Fruit fly (Drosophila melanogaster): ENCODE measurements around the gene CG31274.
A peak's percentile ranks its signal among the peaks of the same experiment; 100 is the strongest.
"Not testable (repeated sequence)": the region's sequence is repeated elsewhere in the genome, so short reads cannot be mapped to it uniquely, and the experiment has no call there.

The CG31274 gene

DNA sequence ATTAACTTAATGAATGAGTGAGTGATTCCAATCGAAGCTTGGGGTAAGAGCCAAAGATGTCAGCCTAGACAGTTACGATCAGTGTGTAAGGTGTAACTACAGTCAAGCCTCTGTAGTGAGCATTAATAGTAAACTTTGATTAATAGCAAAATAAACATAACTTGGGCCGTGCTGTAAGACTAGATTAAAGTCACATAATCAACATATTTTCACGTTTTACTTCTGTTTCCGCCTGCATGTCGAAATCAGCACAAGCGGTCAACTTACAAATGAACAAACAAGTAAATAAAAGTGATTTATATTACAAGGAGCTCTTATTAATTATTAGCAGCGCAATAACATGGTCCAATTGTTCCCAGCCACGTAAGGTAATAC, 4.9 kb upstream of the CG31274 start (continued):
- TF ChIP-seq Vsx1 (GFP tag; optimal IDR thresholded peaks at IDR 0.05), result peak; percentile 23

DNA sequence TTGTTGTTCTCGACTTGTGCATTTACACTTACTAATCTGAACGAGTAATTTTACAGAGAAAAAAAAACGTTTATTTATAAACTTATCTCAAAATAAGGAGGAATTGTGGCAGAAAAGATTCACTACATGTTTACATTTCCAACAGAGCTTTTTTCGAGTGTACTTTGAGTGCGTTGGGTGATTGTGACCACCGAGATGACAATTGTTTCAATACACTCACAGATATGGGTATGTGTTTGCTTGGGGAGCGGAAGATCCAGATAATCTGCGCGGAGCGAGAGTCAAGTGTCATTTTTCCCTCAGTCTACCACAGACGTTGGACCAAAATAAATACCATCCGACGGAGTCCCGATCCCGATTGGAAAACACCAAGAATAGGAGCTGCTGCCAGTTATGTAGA, 4.3 kb upstream of the CG31274 start, which contains the start of gene MESK4:
MESK4 (plus strand) TSS at position 301 of the 400 bp plus-strand sequence.
- not testable (repeated sequence) for TF ChIP-seq CG4282, Camta, CG12219 (GFP tag; optimal IDR thresholded peaks at IDR 0.05)

DNA sequence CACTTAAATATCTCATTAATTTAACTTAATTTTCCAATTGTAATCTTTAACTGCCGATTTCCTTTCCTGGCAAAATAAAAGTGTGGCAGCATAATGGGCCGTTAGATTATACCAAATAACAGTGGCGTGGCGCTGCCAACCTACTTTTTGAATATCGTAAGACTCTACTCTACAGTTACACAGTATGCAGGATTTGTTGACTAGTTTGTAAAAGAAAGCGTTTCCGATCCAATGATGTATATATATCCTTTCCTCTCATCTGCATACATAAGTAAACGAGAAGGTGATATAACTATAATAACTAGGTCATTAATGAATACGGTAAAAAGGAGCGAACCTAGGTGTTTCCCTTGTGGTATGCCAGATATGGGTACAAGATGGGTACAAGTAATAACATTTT, 1.0 kb upstream of the CG31274 start, which contains the start of gene EMC2B:
EMC2B (minus strand) TSS at position 98 of the 400 bp plus-strand sequence.
- peak; percentile 75 for TF ChIP-seq eyg (GFP tag; optimal IDR thresholded peaks at IDR 0.05)
- no peak for TF ChIP-seq Lhr (GFP tag; optimal IDR thresholded peaks at IDR 0.05)
- no peak for TF ChIP-seq Six4 (GFP tag; optimal IDR thresholded peaks at IDR 0.05)
- no peak for TF ChIP-seq CG10274 (GFP tag; optimal IDR thresholded peaks at IDR 0.05)
- no peak for TF ChIP-seq Bdp1 (GFP tag; optimal IDR thresholded peaks at IDR 0.05)
- TF ChIP-seq zfh2 (GFP tag; optimal IDR thresholded peaks at IDR 0.05), result peak; percentile 76
- peak; percentile 40 for TF ChIP-seq CG17912 (GFP tag; optimal IDR thresholded peaks at IDR 0.05)
- peak; percentile 11 for TF ChIP-seq sima (GFP tag; optimal IDR thresholded peaks at IDR 0.05)
- TF ChIP-seq exex (tag; optimal IDR thresholded peaks at IDR 0.05), result no peak
- peak; percentile 46 for TF ChIP-seq CG13624 (GFP tag; optimal IDR thresholded peaks at IDR 0.05)
- peak; percentile 70 for TF ChIP-seq CG1603 (tag; optimal IDR thresholded peaks at IDR 0.05)
- peak; percentile 35 for TF ChIP-seq CG15269 (tag; optimal IDR thresholded peaks at IDR 0.05)
- TF ChIP-seq Xbp1 (GFP tag; optimal IDR thresholded peaks at IDR 0.05), result peak; percentile 38
- no peak for TF ChIP-seq crp (GFP tag; optimal IDR thresholded peaks at IDR 0.05)
- peak; percentile 34 for TF ChIP-seq bcd (GFP tag; optimal IDR thresholded peaks at IDR 0.05)
- peak; percentile 65 for TF ChIP-seq pum (GFP tag; optimal IDR thresholded peaks at IDR 0.05)
- no peak for TF ChIP-seq Awh (GFP tag; IDR thresholded peaks at IDR 0.05)
- TF ChIP-seq lilli (GFP tag; optimal IDR thresholded peaks at IDR 0.05), result peak; percentile 63
- TF ChIP-seq CG4424 (GFP tag; optimal IDR thresholded peaks at IDR 0.05), result peak; percentile 5
- peak; percentile 53 for TF ChIP-seq Hsf (GFP tag; optimal IDR thresholded peaks at IDR 0.05)
- peak; percentile 36 for TF ChIP-seq ind (GFP tag; optimal IDR thresholded peaks at IDR 0.05)
- TF ChIP-seq CG17359 (tag; optimal IDR thresholded peaks at IDR 0.05), result peak; percentile 12
- peak; percentile 26 for TF ChIP-seq CG15514 (GFP tag; optimal IDR thresholded peaks at IDR 0.05)
- TF ChIP-seq CG12769 (tag; optimal IDR thresholded peaks at IDR 0.05), result peak; percentile 37
- TF ChIP-seq CG10321 (GFP tag; IDR thresholded peaks at IDR 0.05), result no peak
- TF ChIP-seq CG12744 (GFP tag; optimal IDR thresholded peaks at IDR 0.05), result no peak
- peak; percentile 38 for TF ChIP-seq dmrt99B (tag; optimal IDR thresholded peaks at IDR 0.05)
- no peak for TF ChIP-seq Nf-YA (GFP tag; IDR thresholded peaks at IDR 0.05)
- TF ChIP-seq Fer2 (tag; optimal IDR thresholded peaks at IDR 0.05), result no peak
- no peak for TF ChIP-seq CG2202 (tag; optimal IDR thresholded peaks at IDR 0.05)
- TF ChIP-seq scrt (GFP tag; optimal IDR thresholded peaks at IDR 0.05), result no peak
- TF ChIP-seq NK7.1 (GFP tag; optimal IDR thresholded peaks at IDR 0.05), result peak; percentile 42
- peak in 1 of 3 experiments; percentile 16 for TF ChIP-seq lola (GFP tag; optimal IDR thresholded peaks at IDR 0.05)
- no peak for TF ChIP-seq cas (GFP tag; IDR thresholded peaks at IDR 0.05)
- TF ChIP-seq zf30C (GFP tag; optimal IDR thresholded peaks at IDR 0.05), result no peak
- no peak for TF ChIP-seq otp (GFP tag; IDR thresholded peaks at IDR 0.05)
- peak; percentile 58 for TF ChIP-seq CG30403 (GFP tag; optimal IDR thresholded peaks at IDR 0.05)
- no peak for TF ChIP-seq CG3065 (GFP tag; optimal IDR thresholded peaks at IDR 0.05)
- TF ChIP-seq CG7786 (GFP tag; optimal IDR thresholded peaks at IDR 0.05), result peak; percentile 11
- no peak for TF ChIP-seq Ada2b (GFP tag; IDR thresholded peaks at IDR 0.05)
- TF ChIP-seq CG14710 (tag; optimal IDR thresholded peaks at IDR 0.05), result peak; percentile 40
- no peak for TF ChIP-seq luna (GFP tag; optimal IDR thresholded peaks at IDR 0.05)
- TF ChIP-seq gfzf (GFP tag; optimal IDR thresholded peaks at IDR 0.05), result peak; percentile 87
